Worm (Caenorhabditis elegans): ENCODE results near the gene R07E3.7.

The R07E3.7 gene

ce11 chrX:10350151-10350550 lies 5.4 kb downstream of the R07E3.7 start:
- TF ChIP-seq hlh-4 (tag; optimal IDR thresholded peaks at IDR 0.05) (no peak), aha-1 (tag; optimal IDR thresholded peaks at IDR 0.05) (no peak), nhr-84 (tag; optimal IDR thresholded peaks at IDR 0.05) (no peak), Y116A8C.19 (tag; optimal IDR thresholded peaks at IDR 0.05; ENCODE audit: borderline replicate concordance) (no peak), sox-4 (tag; optimal IDR thresholded peaks at IDR 0.05) (no peak), hpl-2 (GFP tag; optimal IDR thresholded peaks at IDR 0.05) (no peak), lin-13 (GFP tag; optimal IDR thresholded peaks at IDR 0.05) (no peak), lin-39 (tag; optimal IDR thresholded peaks at IDR 0.05) (no peak), nhr-20 (tag; optimal IDR thresholded peaks at IDR 0.05) (peak; percentile 18), efl-3 (GFP tag; optimal IDR thresholded peaks at IDR 0.05) (no peak), nhr-47 (tag; optimal IDR thresholded peaks at IDR 0.05) (no peak), nhr-85 (tag) (peak; percentile 97), irx-1 (tag; optimal IDR thresholded peaks at IDR 0.05) (peak; percentile 28), mab-9 (GFP tag; IDR thresholded peaks at IDR 0.05) (no peak), nhr-237 (tag; optimal IDR thresholded peaks at IDR 0.05) (no peak), snu-23 (GFP tag; optimal IDR thresholded peaks at IDR 0.05) (peak; percentile 23), blmp-1 (tag; optimal IDR thresholded peaks at IDR 0.05) (peak; percentile 56), hlh-17 (GFP tag; optimal IDR thresholded peaks at IDR 0.05; ENCODE audit: borderline replicate concordance) (no peak), tbx-2 (tag; optimal IDR thresholded peaks at IDR 0.05) (no peak), elt-2 (tag; optimal IDR thresholded peaks at IDR 0.05) (no peak), nhr-76 (tag; optimal IDR thresholded peaks at IDR 0.05) (no peak), nhr-90 (tag; optimal IDR thresholded peaks at IDR 0.05; ENCODE audit: poor library complexity) (no peak), lir-3 (tag; optimal IDR thresholded peaks at IDR 0.05; ENCODE audit: poor library complexity) (no peak), zag-1 (tag; optimal IDR thresholded peaks at IDR 0.05) (no peak), lin-35 (GFP tag; optimal IDR thresholded peaks at IDR 0.05) (peak in 1 of 2 experiments; percentile 3), zip-4 (GFP tag; optimal IDR thresholded peaks at IDR 0.05) (no peak), aly-2 (tag; optimal IDR thresholded peaks at IDR 0.05) (no peak), xbp-1 (tag; optimal IDR thresholded peaks at IDR 0.05) (no peak), isw-1 (GFP tag; IDR thresholded peaks at IDR 0.05) (no peak), elt-3 (tag; optimal IDR thresholded peaks at IDR 0.05) (peak in 2 of 6 experiments; percentile 35 to 42), pax-3 (tag; optimal IDR thresholded peaks at IDR 0.05) (no peak), snpc-4 (tag; optimal IDR thresholded peaks at IDR 0.05) (no peak), F16B12.6 (tag; optimal IDR thresholded peaks at IDR 0.05) (no peak), ama-1 (optimal IDR thresholded peaks at IDR 0.05) (no peak), mep-1 (tag; optimal IDR thresholded peaks at IDR 0.05) (peak; percentile 9), ceh-82 (tag; optimal IDR thresholded peaks at IDR 0.05) (no peak), lin-14 (GFP tag; optimal IDR thresholded peaks at IDR 0.05) (peak; percentile 18), unc-30 (tag; optimal IDR thresholded peaks at IDR 0.05) (no peak), jun-1 (tag; optimal IDR thresholded peaks at IDR 0.05) (no peak), C16A3.4 (tag; optimal IDR thresholded peaks at IDR 0.05) (no peak), mdl-1 (tag; optimal IDR thresholded peaks at IDR 0.05) (no peak), C34B4.2 (tag; optimal IDR thresholded peaks at IDR 0.05) (no peak), ceh-90 (tag; optimal IDR thresholded peaks at IDR 0.05) (no peak), ceh-8 (GFP tag; optimal IDR thresholded peaks at IDR 0.05) (no peak), ceh-63 (GFP tag; optimal IDR thresholded peaks at IDR 0.05) (no peak)

DNA sequence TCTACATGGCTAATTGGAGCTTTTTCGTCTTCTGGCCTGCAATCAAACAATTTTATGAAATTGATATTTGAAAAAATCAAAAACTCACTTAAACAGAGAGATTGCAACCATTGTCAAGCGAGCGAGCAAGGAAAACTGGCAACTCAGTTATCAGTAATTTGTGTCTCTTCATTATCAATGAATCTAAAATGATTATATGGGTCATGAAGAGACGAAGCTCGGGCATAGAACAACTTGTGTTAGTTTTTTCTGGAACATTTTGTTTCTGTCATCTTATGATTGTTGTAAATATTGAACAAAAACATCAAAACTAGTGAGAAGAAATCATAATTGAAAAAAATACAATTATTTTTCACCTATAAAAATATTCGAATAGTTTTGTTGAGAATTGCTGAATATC lies 14.6 kb downstream of the R07E3.7 start, which contains the start of gene R07E3.1:
Gene R07E3.1 (minus strand): TSS at position 176 of the 400 bp plus-strand sequence.
- TF ChIP-seq nhr-11 (tag; optimal IDR thresholded peaks at IDR 0.05): no peak
- no peak for TF ChIP-seq hlh-17 (GFP tag; optimal IDR thresholded peaks at IDR 0.05; ENCODE audit: borderline replicate concordance)
- no peak for TF ChIP-seq jun-1 (tag; optimal IDR thresholded peaks at IDR 0.05)
- peak; percentile 73 for TF ChIP-seq elt-2 (tag; optimal IDR thresholded peaks at IDR 0.05)
- TF ChIP-seq hpl-2 (GFP tag; optimal IDR thresholded peaks at IDR 0.05): no peak
- TF ChIP-seq ceh-88 (GFP tag; IDR thresholded peaks at IDR 0.05): no peak
- no peak for TF ChIP-seq aly-2 (tag; optimal IDR thresholded peaks at IDR 0.05)
- no peak for TF ChIP-seq vab-15 (tag; optimal IDR thresholded peaks at IDR 0.05)
